Worm (Caenorhabditis elegans) whole organism, young adult: ENCODE results near the gene nhr-270.

Experiments used
- T26A5.8 ChIP-seq: sonication (generic microtip); optimal IDR thresholded peaks from 2 replicates; lab custom pipeline; 2016; ENCODE audit warnings: missing genetic modification characterization, missing compliant biosample characterization
- aptf-2 ChIP-seq: fragments of 200-800 bp; sonication (Bioruptor generic); conservative IDR thresholded peaks from 2 replicates; pipeline ENCODE4 v1.3.6; 2022; ENCODE audit warnings: missing genetic modification reagents, missing genetic modification characterization, missing compliant biosample characterization
- mxl-1 ChIP-seq: sonication (generic microtip); optimal IDR thresholded peaks from 2 replicates; lab custom pipeline; 2016; ENCODE audit warnings: missing genetic modification characterization, missing compliant biosample characterization

- TF ChIP-seq mxl-1 (tag; lab: Kevin White, UChicago) (no peak), T26A5.8 (no peak), aptf-2 (GFP tag; lab: Robert Waterston, UW) (no peak)
Measured at ce11 chrV:774341-774740, 30.2 kb downstream of the nhr-270 start.
